Fruit fly (Drosophila melanogaster): ENCODE data around the gene foxo.

Gene foxo

DNA sequence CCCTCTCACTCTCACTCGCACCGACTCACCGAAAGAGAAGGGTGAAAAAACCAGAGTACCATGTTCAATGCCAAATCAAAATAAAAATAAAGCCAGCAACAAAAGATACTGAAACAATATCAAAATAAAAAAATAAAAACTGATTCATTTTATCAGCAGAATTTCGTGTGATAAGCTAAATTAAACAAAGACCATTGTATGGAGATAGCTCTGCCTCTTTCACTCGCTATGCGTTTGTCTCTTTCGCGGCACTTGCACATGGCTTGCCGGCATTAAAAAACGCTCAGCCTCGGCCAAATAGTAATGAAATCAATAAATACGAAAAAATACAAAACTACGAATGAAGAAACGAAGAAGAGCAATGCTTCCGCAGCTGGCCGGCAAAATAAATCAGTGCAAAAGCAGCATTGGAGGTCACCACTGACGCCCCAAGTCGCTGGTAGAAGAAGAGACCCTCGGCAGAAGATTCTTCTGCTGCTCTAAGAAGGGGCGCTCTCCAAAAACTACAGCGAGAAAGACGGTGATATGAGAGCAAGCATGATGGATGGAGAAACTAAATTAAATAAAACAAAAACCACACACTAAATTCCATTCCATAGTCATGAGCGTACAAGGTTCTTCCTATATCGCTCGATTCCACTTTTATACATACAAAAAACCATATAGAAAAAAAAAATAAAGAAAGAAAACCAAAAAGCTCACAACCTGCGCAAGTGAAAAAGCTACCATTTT, 32.4 kb upstream of the foxo start:
- no peak for TF ChIP-seq noc (tag; optimal IDR thresholded peaks at IDR 0.05)

DNA sequence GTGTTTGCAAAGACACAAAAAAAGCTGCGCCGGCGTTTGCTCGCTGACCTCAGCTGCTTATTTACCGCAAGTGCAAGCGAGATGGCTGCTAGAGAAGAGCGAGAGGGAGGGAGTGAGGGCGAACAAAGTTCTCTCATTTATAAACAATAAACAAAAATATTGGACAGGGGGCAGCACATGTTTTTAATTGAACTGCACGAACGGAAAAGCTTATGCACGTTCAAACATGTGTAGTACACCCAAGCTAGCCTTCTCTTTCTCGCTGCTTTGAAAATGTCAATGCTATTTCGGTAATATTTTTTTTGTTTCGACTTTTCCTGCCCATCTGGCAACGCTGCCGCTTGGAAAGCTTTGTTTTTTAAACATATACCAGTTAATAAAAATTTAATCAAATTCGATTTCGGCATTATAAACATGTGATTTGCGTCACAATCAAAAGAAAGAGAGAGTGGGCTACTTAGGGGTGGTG, 31.8 kb upstream of the foxo start:
- peak; percentile 80 for TF ChIP-seq noc (tag; optimal IDR thresholded peaks at IDR 0.05)

DNA sequence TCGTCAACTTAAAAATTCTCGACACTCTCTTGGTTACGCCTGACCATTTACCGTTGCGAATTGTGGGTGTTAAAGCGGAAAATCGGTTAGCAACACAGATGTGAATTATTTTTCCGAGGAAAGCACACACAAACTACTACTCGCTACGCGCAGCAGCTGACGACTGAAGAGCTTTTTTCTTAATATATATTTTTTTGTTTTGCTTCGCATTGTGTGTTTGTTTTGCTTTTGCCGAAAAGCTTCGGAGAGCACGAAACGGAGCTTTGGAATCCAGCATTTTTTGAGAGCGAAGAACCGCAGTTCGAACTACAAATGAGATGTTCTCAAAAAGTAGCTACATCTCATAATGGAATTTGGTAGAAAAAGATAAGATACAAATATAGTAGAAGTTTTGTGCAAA, 30.9 kb upstream of the foxo start:
- TF ChIP-seq noc (tag; optimal IDR thresholded peaks at IDR 0.05) = no peak

DNA sequence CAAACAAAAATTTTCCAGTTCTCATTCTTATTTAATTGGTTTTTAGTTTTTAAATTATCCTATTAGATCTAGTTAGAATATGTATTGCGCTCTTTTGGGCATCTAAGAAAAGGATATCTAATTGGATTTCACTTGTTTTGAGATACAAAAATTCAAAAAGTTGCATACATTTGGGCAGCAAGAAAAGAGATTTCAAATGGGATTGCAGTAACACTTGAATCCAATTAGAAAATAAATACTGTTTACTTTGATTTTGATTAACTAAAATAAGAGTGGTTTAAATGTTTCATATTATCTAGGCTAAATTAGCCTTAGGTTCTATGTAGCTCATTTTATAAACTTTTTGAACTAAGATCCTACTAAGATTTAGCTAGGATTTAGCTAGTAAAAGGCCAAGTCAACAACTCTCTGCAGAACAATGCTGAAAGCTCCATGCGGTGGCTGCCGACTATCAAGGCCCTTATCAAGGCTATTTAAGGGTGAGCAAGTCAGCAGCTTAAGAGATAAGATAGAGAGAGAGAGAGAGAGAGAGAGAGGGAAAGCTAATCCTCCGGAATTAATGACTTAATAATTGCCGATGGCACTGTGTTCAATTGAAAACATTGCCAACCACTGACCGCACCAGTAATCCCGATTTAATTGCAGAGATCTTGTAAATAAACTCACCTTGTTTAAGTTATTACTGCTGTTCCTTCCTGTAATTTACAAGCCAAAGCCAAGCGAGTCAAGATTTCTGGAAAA, 30.4 kb upstream of the foxo start:
- TF ChIP-seq noc (tag; optimal IDR thresholded peaks at IDR 0.05) = no peak

DNA sequence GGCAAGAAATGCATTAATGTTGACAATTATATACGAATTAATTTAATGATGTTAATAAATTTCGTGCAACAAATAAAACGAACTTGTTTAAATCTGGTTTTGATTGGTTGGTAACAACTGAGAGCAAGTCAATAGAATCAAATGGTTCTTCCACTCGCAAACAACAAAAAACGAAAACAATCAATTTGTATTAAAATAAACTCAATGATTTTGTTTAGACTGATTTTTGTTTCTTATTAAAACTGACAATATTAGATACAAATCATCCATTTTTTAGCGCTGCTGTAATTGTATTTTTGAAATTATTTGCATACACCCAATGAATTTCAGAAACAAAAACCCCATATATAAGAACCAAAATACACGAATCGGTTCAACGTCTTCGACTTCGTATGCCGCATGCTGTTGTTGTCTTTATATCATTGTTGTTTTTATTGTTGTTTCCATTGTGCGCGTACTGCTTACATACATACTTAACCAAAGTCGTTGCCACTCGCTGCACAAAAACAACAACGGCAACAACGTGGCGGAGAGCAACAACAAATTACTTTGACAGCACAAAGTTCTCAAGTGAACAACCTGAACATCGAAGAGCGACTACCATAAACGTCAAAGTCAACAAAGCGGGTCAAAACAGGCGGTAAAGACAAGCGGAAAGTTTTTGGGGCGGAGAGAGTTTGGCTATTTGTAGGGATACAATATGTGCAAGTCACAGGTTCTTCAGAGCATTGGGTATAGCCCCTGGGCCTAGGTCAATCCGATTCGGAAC, 29.6 kb upstream of the foxo start:
- TF ChIP-seq noc (tag; optimal IDR thresholded peaks at IDR 0.05) = peak; percentile 5

DNA sequence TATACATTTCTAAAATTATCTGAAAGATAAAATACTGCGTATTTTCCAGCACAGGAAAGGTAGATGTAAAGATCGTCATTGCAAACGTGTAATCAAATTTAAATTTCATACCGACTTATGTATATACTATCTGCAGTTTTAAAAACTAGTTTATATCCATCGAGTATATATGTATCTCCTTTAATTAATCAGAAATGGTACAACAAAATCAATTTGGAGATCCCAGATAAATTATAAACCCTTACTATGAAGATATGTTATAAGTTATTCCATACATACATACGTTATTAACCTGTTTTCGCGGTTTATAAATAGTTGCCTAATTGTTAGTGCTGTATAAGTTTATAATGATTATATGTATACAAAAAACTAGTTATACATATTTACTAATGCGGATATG, 28.6 kb upstream of the foxo start:
- TF ChIP-seq noc (tag; optimal IDR thresholded peaks at IDR 0.05) = no peak

DNA sequence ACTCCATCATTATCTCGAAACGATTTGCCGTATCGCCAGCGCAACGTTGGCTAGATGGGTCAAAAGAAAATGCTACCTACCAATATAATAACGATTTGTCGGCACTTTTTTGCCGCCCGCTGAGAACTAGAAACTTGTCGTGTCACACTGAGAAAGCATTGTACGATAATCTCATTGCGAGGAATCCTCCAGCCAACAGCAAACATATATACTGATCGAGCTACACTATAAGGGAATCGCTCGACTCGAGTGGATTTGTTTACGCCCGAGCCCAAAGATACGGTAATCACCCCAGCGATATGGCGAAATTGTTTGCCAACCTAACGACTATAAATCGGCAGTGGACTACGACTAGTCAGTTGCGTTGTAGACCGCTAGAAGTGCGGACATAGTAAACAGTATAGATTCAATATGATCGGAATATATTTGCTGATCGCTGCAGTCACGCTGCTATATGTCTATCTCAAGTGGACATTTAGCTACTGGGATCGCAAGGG, 27.8 kb upstream of the foxo start, which contains the start of gene Cyp6d5:
Gene Cyp6d5, plus strand, starts transcription at position 356 of the 497 bp plus-strand sequence.
- peak; percentile 28 for TF ChIP-seq noc (tag; optimal IDR thresholded peaks at IDR 0.05)

DNA sequence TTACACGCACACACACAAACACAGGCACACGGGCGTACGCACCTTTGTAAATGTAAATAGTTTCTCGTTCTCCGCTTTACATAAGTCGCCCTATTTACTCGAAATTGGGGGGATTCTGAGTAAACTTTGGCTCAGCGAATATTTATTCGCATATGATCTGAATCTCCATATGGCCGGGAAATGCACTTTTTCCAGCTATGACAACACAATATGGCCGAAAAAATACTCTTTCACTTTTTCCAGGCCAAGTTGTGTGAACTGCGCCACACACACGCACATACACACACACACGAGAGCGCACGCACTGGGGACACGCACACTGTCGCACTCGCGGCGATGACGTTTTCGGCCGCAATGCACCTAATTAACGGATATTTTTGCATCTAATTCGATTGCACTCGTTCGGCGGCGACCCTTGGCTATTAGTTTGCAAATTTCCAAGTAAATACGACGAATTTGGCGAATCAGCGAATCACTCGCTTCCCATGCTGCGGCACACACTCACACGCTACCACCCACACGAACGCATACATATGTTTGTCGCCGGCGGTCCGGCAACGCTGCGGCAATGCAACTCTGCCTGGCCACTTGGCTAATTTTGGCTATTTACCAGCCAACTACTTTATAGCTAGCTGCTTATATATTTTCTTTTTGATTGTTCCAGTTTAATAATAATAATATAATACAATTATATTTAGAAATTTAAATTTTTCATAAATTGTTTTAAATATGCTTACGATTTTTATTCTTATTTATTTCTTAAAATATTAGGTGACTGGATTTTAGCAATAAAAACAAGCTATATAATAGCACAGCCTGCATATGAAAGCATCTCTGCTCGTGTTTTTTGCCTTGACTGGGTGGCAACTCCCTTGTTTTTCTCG, 25.0 kb upstream of the foxo start, which contains the start of the genes rdx and CG3061:
Gene rdx, minus strand, starts transcription at position 527 of the 884 bp plus-strand sequence.
Gene CG3061, plus strand, starts transcription at position 841 of the 884 bp plus-strand sequence.
- peak; percentile 65 for TF ChIP-seq noc (tag; optimal IDR thresholded peaks at IDR 0.05)

DNA sequence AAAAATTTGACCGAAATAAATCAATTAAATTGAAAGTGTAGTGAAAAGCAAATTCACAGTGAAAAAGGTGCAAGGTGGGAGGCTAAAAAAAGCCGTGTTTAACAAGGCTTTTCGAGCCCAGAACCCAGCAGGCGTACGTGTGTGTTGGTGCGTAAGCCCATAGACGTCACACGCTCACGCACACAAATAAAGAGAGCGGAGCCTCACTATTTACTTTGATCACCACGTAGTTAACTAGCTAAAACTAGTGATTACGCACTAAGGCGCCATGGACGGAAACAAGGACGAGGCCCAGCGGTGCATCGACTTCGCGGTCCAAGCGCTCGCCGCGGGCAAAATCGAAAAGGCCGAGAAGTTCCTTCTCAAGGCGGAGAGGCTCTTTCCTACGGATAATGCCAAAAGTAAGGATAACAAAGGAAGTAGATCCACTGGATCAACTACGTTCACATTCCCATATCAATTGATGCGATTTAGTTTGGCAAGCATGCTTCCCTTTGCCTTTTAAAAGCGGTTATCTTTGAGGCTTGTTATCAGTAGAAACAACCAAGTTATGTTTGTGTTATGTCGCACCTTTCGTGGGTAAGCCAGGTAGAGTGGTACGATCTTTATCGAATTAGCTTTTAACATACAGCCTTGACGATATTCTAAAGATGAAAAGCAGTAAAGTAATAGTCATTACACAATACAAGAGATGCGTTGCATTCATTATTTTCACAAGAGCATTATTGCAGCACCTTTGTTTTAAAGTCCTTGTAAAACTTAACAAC, 24.1 kb upstream of the foxo start:
- TF ChIP-seq noc (tag; optimal IDR thresholded peaks at IDR 0.05) = no peak

DNA sequence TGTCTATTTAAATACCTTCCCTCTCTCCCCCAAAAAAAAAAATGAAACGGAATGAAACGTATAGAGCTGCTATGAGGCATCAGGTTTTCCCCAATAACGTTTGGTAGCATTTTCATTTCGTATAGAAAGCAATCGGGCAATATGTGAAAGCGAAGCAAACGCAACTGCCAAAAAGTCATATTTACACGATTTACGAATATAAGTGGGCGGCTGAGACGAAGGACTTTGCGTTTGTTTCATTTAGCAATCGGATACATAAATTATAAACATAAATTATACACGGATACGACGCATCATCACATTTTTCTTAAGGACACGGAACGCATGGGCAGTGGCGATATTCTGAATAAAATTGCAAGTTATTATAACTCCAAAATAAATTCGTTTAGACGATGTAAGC, 22.1 kb upstream of the foxo start:
- TF ChIP-seq noc (tag; optimal IDR thresholded peaks at IDR 0.05) = no peak

DNA sequence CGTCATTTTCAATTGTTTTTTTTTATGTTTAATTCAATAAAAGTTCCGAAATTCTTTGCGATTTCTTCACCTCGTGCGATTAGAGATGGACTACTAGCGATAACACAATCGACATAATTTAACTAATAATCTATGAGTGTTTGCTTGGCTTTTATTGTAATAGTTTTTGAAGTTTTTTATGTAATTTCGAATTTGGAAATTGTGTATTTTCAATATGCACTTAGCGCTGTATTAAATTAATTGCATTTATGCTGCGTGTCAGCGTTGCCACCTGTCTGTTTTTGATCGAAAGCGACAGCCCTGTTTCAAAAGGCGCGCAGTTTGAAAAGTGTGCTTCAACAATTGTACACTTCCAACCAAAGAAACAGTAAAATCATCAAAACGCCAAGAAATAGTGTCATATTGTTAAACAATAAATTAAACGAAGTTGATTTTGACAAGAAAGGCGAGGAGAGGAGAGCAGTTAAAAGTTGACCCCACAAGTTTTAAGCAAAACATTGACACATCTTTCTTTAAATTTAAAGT, 20.8 kb upstream of the foxo start, which contains the start of gene CG9922:
Gene CG9922, minus strand, starts transcription at position 475 of the 525 bp plus-strand sequence.
- peak; percentile 31 for TF ChIP-seq noc (tag; optimal IDR thresholded peaks at IDR 0.05)

DNA sequence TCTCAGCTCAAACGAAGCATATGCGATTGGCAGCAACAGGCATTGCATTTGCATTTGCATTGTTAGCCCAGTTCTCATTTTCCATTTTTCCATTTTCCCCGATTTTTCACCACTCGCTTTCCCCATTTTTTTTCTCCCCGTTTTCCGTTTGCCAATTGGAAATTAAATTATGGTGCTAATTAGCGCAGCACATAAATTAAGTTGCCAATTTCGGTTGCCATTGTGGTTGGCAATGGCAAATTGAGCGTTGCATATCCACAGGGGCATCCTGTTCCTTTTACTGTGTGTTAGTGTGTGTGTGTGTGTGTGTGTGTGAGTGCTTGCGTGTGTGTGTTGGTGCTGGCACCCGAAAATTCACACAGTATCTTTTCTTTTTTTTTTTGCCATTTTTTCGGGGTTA, 19.4 kb upstream of the foxo start:
- no peak for TF ChIP-seq noc (tag; optimal IDR thresholded peaks at IDR 0.05)

DNA sequence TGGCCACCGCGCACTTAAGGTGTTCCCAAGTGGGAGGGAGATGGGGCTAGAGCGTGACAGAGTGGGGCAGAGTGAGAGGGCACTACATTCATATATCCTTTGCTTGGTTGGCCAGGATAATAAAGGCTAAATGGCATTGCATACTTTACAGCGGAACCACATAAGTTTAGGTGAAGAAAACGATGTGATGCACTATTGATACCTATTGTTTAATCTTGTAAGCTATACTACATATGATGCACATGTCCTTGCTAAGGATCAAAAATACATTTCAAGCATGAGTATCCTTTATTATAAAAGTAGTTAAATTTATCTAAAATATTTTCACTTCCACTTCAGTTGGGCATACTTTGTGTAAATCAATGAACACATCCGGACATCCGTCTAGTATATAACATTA, 15.7 kb upstream of the foxo start:
- no peak for TF ChIP-seq noc (tag; optimal IDR thresholded peaks at IDR 0.05)

DNA sequence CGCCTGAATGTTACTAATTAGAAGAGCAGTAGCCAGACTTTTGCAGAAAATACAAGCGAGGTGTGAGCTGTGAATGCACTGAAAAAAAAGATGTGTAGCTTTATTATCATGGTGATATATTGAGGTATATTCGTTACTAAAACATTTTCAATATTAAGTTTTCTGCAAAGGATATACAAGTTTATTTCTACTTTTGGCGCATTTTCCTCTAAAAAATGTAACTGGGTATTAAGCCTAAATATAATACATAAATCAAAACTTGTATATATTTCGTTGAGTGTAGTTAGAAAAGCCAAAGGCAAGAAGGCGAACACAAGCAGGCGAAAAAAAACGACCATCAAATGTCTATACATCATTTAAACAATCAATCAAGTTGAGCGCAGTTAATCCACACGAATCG, 15.1 kb upstream of the foxo start:
- no peak for TF ChIP-seq noc (tag; optimal IDR thresholded peaks at IDR 0.05)

Measured in whole organism, larva.